Worm (Caenorhabditis elegans) whole organism, L4/young adult: ENCODE results near the gene C45G9.14.
"Not testable (repeated sequence)": the region's sequence is repeated elsewhere in the genome, so short reads cannot be mapped to it uniquely, and the experiment has no call there.

Source experiments
- W03F9.2 ChIP-seq: fragments of 150-350 bp; optimal IDR thresholded peaks from 2 replicates; lab custom pipeline; 2014; ENCODE audit warnings: missing biosample characterization, missing genetic modification characterization
- dao-5 ChIP-seq: sonication (generic microtip); optimal IDR thresholded peaks from 2 replicates; lab custom pipeline; 2016; ENCODE audit warnings: missing genotype, missing genetic modification characterization, moderate library complexity, missing compliant biosample characterization

DNA sequence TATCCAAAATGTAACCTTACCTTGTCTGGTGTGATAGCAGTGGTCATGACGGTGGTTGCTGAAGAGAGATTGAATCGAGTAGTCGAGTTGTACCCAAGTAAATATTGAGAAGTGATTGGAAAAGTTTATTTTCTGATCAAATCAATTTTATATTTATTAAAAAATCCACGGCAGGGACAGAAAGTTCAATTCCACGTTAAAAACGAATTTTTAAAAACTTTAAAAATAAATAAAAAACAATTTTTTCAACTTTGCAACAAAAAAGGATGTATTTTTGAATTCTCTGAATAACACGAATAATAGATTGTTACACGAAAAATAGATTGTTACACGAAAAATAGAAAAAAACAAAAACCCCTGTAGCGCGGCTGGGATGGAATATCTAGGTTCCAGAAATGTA lies 10.9 kb downstream of the C45G9.14 start, which contains the start of gene C45G9.9:
- TF ChIP-seq dao-5, W03F9.2: not testable (repeated sequence)
